Worm (Caenorhabditis elegans): Measurements from ENCODE around the gene shc-2.

shc-2 gene

ce11 chrII:5016977-5017585 lies 48.1 kb downstream of the shc-2 start:
- TF ChIP-seq lin-15B (tag; optimal IDR thresholded peaks at IDR 0.05) (peak; percentile 56), ceh-9 (tag; optimal IDR thresholded peaks at IDR 0.05) (no peak), nhr-25 (tag; optimal IDR thresholded peaks at IDR 0.05) (peak; percentile 15), ceh-28 (tag; optimal IDR thresholded peaks at IDR 0.05) (peak; percentile 58), nhr-43 (tag; optimal IDR thresholded peaks at IDR 0.05; ENCODE audit: poor library complexity, severe bottlenecking) (peak; percentile 15), ZK546.5 (tag; optimal IDR thresholded peaks at IDR 0.05) (no peak), nhr-12 (tag; optimal IDR thresholded peaks at IDR 0.05) (no peak), ztf-11 (tag; optimal IDR thresholded peaks at IDR 0.05) (no peak), zag-1 (tag; optimal IDR thresholded peaks at IDR 0.05) (no peak), nhr-28 (tag; optimal IDR thresholded peaks at IDR 0.05) (no peak), R02D3.7 (tag; optimal IDR thresholded peaks at IDR 0.05) (peak; percentile 22), fkh-2 (tag; optimal IDR thresholded peaks at IDR 0.05) (peak; percentile 6), daf-12 (tag; optimal IDR thresholded peaks at IDR 0.05) (no peak), fos-1 (tag; optimal IDR thresholded peaks at IDR 0.05) (no peak), mdl-1 (tag; optimal IDR thresholded peaks at IDR 0.05) (no peak), jun-1 (tag; optimal IDR thresholded peaks at IDR 0.05) (peak; percentile 36), ceh-16 (tag; optimal IDR thresholded peaks at IDR 0.05) (no peak), nfya-1 (tag; optimal IDR thresholded peaks at IDR 0.05; ENCODE audit: insufficient read depth) (peak; percentile 89), nhr-11 (tag; optimal IDR thresholded peaks at IDR 0.05) (no peak), nhr-67 (tag; optimal IDR thresholded peaks at IDR 0.05) (no peak), snpc-4 (tag; optimal IDR thresholded peaks at IDR 0.05) (peak; percentile 44), unc-39 (tag; optimal IDR thresholded peaks at IDR 0.05) (no peak), ama-1 (optimal IDR thresholded peaks at IDR 0.05) (no peak), eor-1 (tag; optimal IDR thresholded peaks at IDR 0.05) (no peak), unc-62 (GFP tag; optimal IDR thresholded peaks at IDR 0.05) (peak; percentile 46), nhr-76 (tag; optimal IDR thresholded peaks at IDR 0.05) (no peak), sea-2 (GFP tag; optimal IDR thresholded peaks at IDR 0.05) (peak; percentile 22), elt-2 (tag; optimal IDR thresholded peaks at IDR 0.05) (peak; percentile 93), elt-1 (tag; optimal IDR thresholded peaks at IDR 0.05) (peak; percentile 90), ceh-82 (tag; optimal IDR thresholded peaks at IDR 0.05) (no peak), skn-1 (tag; optimal IDR thresholded peaks at IDR 0.05) (peak; percentile 38), pha-4 (tag; optimal IDR thresholded peaks at IDR 0.05) (peak; percentile 43), egl-27 (tag; optimal IDR thresholded peaks at IDR 0.05) (no peak), nhr-77 (tag; optimal IDR thresholded peaks at IDR 0.05) (no peak), egl-5 (tag; optimal IDR thresholded peaks at IDR 0.05) (peak; percentile 42), fkh-10 (GFP tag; optimal IDR thresholded peaks at IDR 0.05) (no peak), aly-2 (tag; optimal IDR thresholded peaks at IDR 0.05) (no peak), nhr-237 (tag; optimal IDR thresholded peaks at IDR 0.05) (no peak), pqm-1 (tag; optimal IDR thresholded peaks at IDR 0.05) (no peak), mml-1 (tag; optimal IDR thresholded peaks at IDR 0.05) (no peak), nhr-23 (tag; optimal IDR thresholded peaks at IDR 0.05) (peak; percentile 60), ztf-4 (tag; optimal IDR thresholded peaks at IDR 0.05) (peak; percentile 57), hmg-11 (tag; optimal IDR thresholded peaks at IDR 0.05) (peak; percentile 94), lin-39 (tag; optimal IDR thresholded peaks at IDR 0.05) (peak; percentile 43), lsy-12 (tag; optimal IDR thresholded peaks at IDR 0.05) (no peak), tbx-2 (tag; optimal IDR thresholded peaks at IDR 0.05) (no peak), elt-3 (tag; optimal IDR thresholded peaks at IDR 0.05) (no peak)

Data from whole organism, L3 larva.